Worm (Caenorhabditis elegans) whole organism, L1 larva: ENCODE data around the gene sea-2.
A peak's percentile ranks its signal among the peaks of the same experiment; 100 is the strongest.

Source experiments
- C34B4.2 ChIP-seq: sonication (generic microtip); optimal IDR thresholded peaks from 2 replicates; lab custom pipeline; 2017; ENCODE audit warnings: mild to moderate bottlenecking, missing genetic modification characterization, missing compliant biosample characterization
- Y116A8C.19 ChIP-seq: sonication (generic microtip); optimal IDR thresholded peaks from 2 replicates; lab custom pipeline; 2016; ENCODE audit warnings: missing compliant biosample characterization, missing genetic modification characterization, borderline replicate concordance
- aha-1 ChIP-seq: fragments of 150-350 bp; optimal IDR thresholded peaks from 2 replicates; lab custom pipeline; 2014; ENCODE audit warnings: missing biosample characterization, missing genetic modification characterization
- alr-1 ChIP-seq: fragments of 200-800 bp; sonication (Bioruptor generic); optimal IDR thresholded peaks from 2 replicates; lab custom pipeline; 2018; ENCODE audit warnings: borderline replicate concordance, mild to moderate bottlenecking, missing genetic modification characterization, missing compliant biosample characterization
- aly-2 ChIP-seq: fragments of 150-350 bp; optimal IDR thresholded peaks from 2 replicates; lab custom pipeline; 2014; ENCODE audit warnings: missing biosample characterization, missing genetic modification characterization
- ceh-8 ChIP-seq: fragments of 200-800 bp; sonication (Bioruptor generic); optimal IDR thresholded peaks from 2 replicates; lab custom pipeline; 2018; ENCODE audit warnings: mild to moderate bottlenecking, missing genetic modification characterization, moderate library complexity, missing compliant biosample characterization
- ceh-90 ChIP-seq: sonication (generic microtip); optimal IDR thresholded peaks from 2 replicates; lab custom pipeline; 2016; ENCODE audit warnings: missing genetic modification characterization, missing compliant biosample characterization
- dsc-1 ChIP-seq: sonication (generic microtip); optimal IDR thresholded peaks from 2 replicates; lab custom pipeline; 2016; ENCODE audit warnings: mild to moderate bottlenecking, missing genetic modification characterization, missing compliant biosample characterization
- efl-1 ChIP-seq, 4 experiments: fragments of 150-350 bp; optimal IDR thresholded peaks in 3 of 4; peaks in 1 of 4; 1 replicate in 1 of 4; 2 replicates in 3 of 4; lab custom pipeline; 2014; ENCODE audit warnings: missing biosample characterization in 2 of 4, missing genetic modification characterization in 2 of 4, missing genetic modification reagents in 2 of 4
- egl-13 ChIP-seq: sonication (generic microtip); optimal IDR thresholded peaks from 2 replicates; lab custom pipeline; 2016; ENCODE audit warnings: missing genotype, missing genetic modification reagents, missing genetic modification characterization, missing compliant biosample characterization
- egl-27 ChIP-seq, 2 experiments: fragments of 150-350 bp in 1 of 2; sonication (generic microtip); optimal IDR thresholded peaks; 3 replicates each; lab custom pipeline; 2017 to 2018; ENCODE audit warnings: missing biosample characterization in 2 of 2, missing genetic modification characterization in 2 of 2, missing genetic modification reagents in 2 of 2
- fkh-10 ChIP-seq: sonication (generic microtip); optimal IDR thresholded peaks from 2 replicates; lab custom pipeline; 2017; ENCODE audit warnings: missing biosample characterization, missing genetic modification reagents, missing genetic modification characterization
- fkh-8 ChIP-seq: sonication (generic microtip); optimal IDR thresholded peaks from 2 replicates; lab custom pipeline; 2016; ENCODE audit warnings: mild to moderate bottlenecking, missing genetic modification characterization, missing compliant biosample characterization
- fos-1 ChIP-seq: fragments of 150-350 bp; optimal IDR thresholded peaks from 2 replicates; lab custom pipeline; 2014; ENCODE audit warnings: missing biosample characterization, missing genetic modification characterization
- grh-1 ChIP-seq: fragments of 200-800 bp; sonication (Bioruptor generic); IDR thresholded peaks from 2 replicates; pipeline ENCODE4 v1.3.6; 2022; ENCODE audit warnings: missing genetic modification reagents, missing genetic modification characterization, missing compliant biosample characterization
- hlh-4 ChIP-seq: sonication (generic microtip); optimal IDR thresholded peaks from 2 replicates; lab custom pipeline; 2016; ENCODE audit warnings: mild to moderate bottlenecking, missing genetic modification characterization, missing compliant biosample characterization
- irx-1 ChIP-seq: sonication (generic microtip); optimal IDR thresholded peaks from 2 replicates; lab custom pipeline; 2016; ENCODE audit warnings: missing genetic modification characterization, missing compliant biosample characterization
- jun-1 ChIP-seq: fragments of 150-350 bp; optimal IDR thresholded peaks from 2 replicates; lab custom pipeline; 2014; ENCODE audit warnings: missing biosample characterization, missing genetic modification reagents, missing genetic modification characterization
- lin-15B ChIP-seq: fragments of 150-350 bp; sonication (generic microtip); optimal IDR thresholded peaks from 3 replicates; lab custom pipeline; 2014; ENCODE audit warnings: missing biosample characterization, missing genetic modification characterization
- lin-35 ChIP-seq, 2 experiments: fragments of 150-350 bp; optimal IDR thresholded peaks; 2 replicates each; lab custom pipeline; 2014; ENCODE audit warnings: missing biosample characterization in 2 of 2, missing genetic modification characterization in 2 of 2, missing genetic modification reagents in 2 of 2
- lir-3 ChIP-seq: sonication (generic microtip); optimal IDR thresholded peaks from 2 replicates; lab custom pipeline; 2016; ENCODE audit warnings: mild to moderate bottlenecking, missing genetic modification characterization, moderate library complexity, missing compliant biosample characterization; ENCODE audit not compliant: poor library complexity
- mab-9 ChIP-seq: fragments of 200-800 bp; sonication (Bioruptor generic); IDR thresholded peaks from 2 replicates; pipeline ENCODE4 v1.3.6; 2022; ENCODE audit warnings: missing genetic modification reagents, missing genetic modification characterization, missing compliant biosample characterization
- mep-1 ChIP-seq: fragments of 150-350 bp; optimal IDR thresholded peaks from 2 replicates; lab custom pipeline; 2014; ENCODE audit warnings: missing biosample characterization, missing genetic modification characterization
- nhr-19 ChIP-seq: fragments of 200-800 bp; sonication (Bioruptor generic); conservative IDR thresholded peaks from 2 replicates; pipeline ENCODE4 v1.3.6; 2022; ENCODE audit warnings: missing genetic modification characterization, missing compliant biosample characterization
- nhr-20 ChIP-seq: sonication (generic microtip); optimal IDR thresholded peaks from 2 replicates; lab custom pipeline; 2016; ENCODE audit warnings: mild to moderate bottlenecking, missing genetic modification characterization, missing compliant biosample characterization
- pag-3 ChIP-seq: sonication (generic microtip); optimal IDR thresholded peaks from 2 replicates; lab custom pipeline; 2017; ENCODE audit warnings: missing genetic modification characterization, mild to moderate bottlenecking, missing compliant biosample characterization, antibody characterized with exemption, borderline replicate concordance; ENCODE audit not compliant: insufficient read depth
- pax-3 ChIP-seq: fragments of 200-800 bp; sonication (Bioruptor generic); optimal IDR thresholded peaks from 2 replicates; lab custom pipeline; 2018; ENCODE audit warnings: mild to moderate bottlenecking, missing genetic modification characterization, moderate library complexity, missing compliant biosample characterization
- pqm-1 ChIP-seq: sonication (generic microtip); optimal IDR thresholded peaks from 3 replicates; lab custom pipeline; 2017; ENCODE audit warnings: missing biosample characterization, missing genetic modification characterization
- tbx-2 ChIP-seq: sonication (generic microtip); optimal IDR thresholded peaks from 2 replicates; lab custom pipeline; 2016; ENCODE audit warnings: missing genetic modification characterization, missing compliant biosample characterization
- unc-30 ChIP-seq: sonication (generic microtip); optimal IDR thresholded peaks from 2 replicates; lab custom pipeline; 2017; ENCODE audit warnings: missing biosample characterization, missing genetic modification characterization
- unc-62 ChIP-seq: fragments of 150-350 bp; optimal IDR thresholded peaks from 2 replicates; lab custom pipeline; 2014; ENCODE audit warnings: missing biosample characterization, missing genetic modification reagents, missing genetic modification characterization
- unc-86 ChIP-seq: sonication (generic microtip); optimal IDR thresholded peaks from 2 replicates; lab custom pipeline; 2016; ENCODE audit warnings: missing genetic modification characterization, missing compliant biosample characterization
- ztf-11 ChIP-seq, 2 experiments: sonication (generic microtip); optimal IDR thresholded peaks; 2 replicates each; lab custom pipeline; 2016 to 2017; ENCODE audit warnings: missing genetic modification characterization in 2 of 2, missing biosample characterization in 1 of 2, missing compliant biosample characterization in 1 of 2
- ztf-4 ChIP-seq: fragments of 150-350 bp; optimal IDR thresholded peaks from 2 replicates; lab custom pipeline; 2014; ENCODE audit warnings: missing biosample characterization, missing genetic modification characterization

sea-2 gene

ce11 chrII:3911716-3912115 lies 38.5 kb upstream of the sea-2 start, which contains the start of gene F53C3.1:
Gene F53C3.1, plus strand, starts transcription at chrII:3912016.
- TF ChIP-seq pqm-1 (tag; lab: Kevin White, UChicago) (no peak), lin-35 (GFP tag; optimal IDR thresholded peaks at IDR 0.05; lab: Kevin White, UChicago) (no peak), efl-1 (optimal IDR thresholded peaks at IDR 0.05; lab: Kevin White, UChicago) (no peak), efl-1 (GFP tag; optimal IDR thresholded peaks at IDR 0.05 in 1 of 2; lab: Kevin White, UChicago) (no peak), lin-15B (tag; lab: Kevin White, UChicago) (no peak), egl-27 (tag; optimal IDR thresholded peaks at IDR 0.05; lab: Kevin White, UChicago) (no peak), fkh-10 (no peak), nhr-20 (tag; lab: Kevin White, UChicago) (no peak), aly-2 (tag; lab: Kevin White, UChicago) (no peak), aha-1 (tag; lab: Kevin White, UChicago) (no peak), mep-1 (tag; lab: Kevin White, UChicago) (no peak), ztf-11 (tag; optimal IDR thresholded peaks at IDR 0.05; lab: Kevin White, UChicago) (no peak), ztf-4 (tag; lab: Kevin White, UChicago) (no peak), fos-1 (tag; lab: Kevin White, UChicago) (no peak)

ce11 chrII:3913673-3914072 lies 36.5 kb upstream of the sea-2 start:
- no peak for TF ChIP-seq tbx-2 (tag; lab: Kevin White, UChicago)
- no peak for TF ChIP-seq mab-9 (GFP tag; lab: Robert Waterston, UW)
- no peak for TF ChIP-seq egl-13 (tag; lab: Kevin White, UChicago)
- no peak for TF ChIP-seq hlh-4
- TF ChIP-seq ceh-90 (tag; lab: Kevin White, UChicago): no peak
- TF ChIP-seq jun-1 (tag; lab: Kevin White, UChicago): no peak
- TF ChIP-seq alr-1: no peak

- TF ChIP-seq ztf-11 (tag; optimal IDR thresholded peaks at IDR 0.05; lab: Kevin White, UChicago): no peak
- peak; percentile 91 for TF ChIP-seq dsc-1 (tag; lab: Kevin White, UChicago)
- no peak for TF ChIP-seq fkh-8 (tag; lab: Kevin White, UChicago)
- TF ChIP-seq nhr-19 (GFP tag; lab: Robert Waterston, UW): no peak
- no peak for TF ChIP-seq nhr-20 (tag; lab: Kevin White, UChicago)
- TF ChIP-seq, all 84 proteins: peak for 1
These were observed 32.1 kb upstream of the sea-2 start for ce11 chrII:3917985-3918633.

ce11 chrII:3920611-3921010 lies 29.6 kb upstream of the sea-2 start:
- TF ChIP-seq mep-1 (tag; lab: Kevin White, UChicago) (no peak), irx-1 (tag; lab: Kevin White, UChicago) (no peak), pag-3 (tag; lab: Kevin White, UChicago) (no peak), Y116A8C.19 (tag; lab: Kevin White, UChicago) (no peak), nhr-19 (GFP tag; lab: Robert Waterston, UW) (no peak), unc-30 (no peak), C34B4.2 (tag; lab: Kevin White, UChicago) (no peak), lir-3 (tag; lab: Kevin White, UChicago) (no peak), egl-27 (tag; optimal IDR thresholded peaks at IDR 0.05; lab: Kevin White, UChicago) (no peak), grh-1 (GFP tag; lab: Robert Waterston, UW) (no peak), pax-3 (tag; lab: Kevin White, UChicago) (no peak), unc-62 (GFP tag; lab: Kevin White, UChicago) (no peak), jun-1 (tag; lab: Kevin White, UChicago) (no peak), ceh-8 (no peak), unc-86 (tag; lab: Kevin White, UChicago) (no peak)
- TF ChIP-seq, all 84 proteins: peak for 0
